Worm (Caenorhabditis elegans): ENCODE measurements around the gene ZK813.4.

- TF ChIP-seq elt-1 (tag; optimal IDR thresholded peaks at IDR 0.05; ENCODE audit: borderline replicate concordance, insufficient read depth) (peak; percentile 96), nhr-237 (tag; optimal IDR thresholded peaks at IDR 0.05) (no peak), ham-2 (GFP tag; optimal IDR thresholded peaks at IDR 0.05) (no peak), nhr-2 (tag; optimal IDR thresholded peaks at IDR 0.05) (no peak), snpc-4 (tag; optimal IDR thresholded peaks at IDR 0.05) (no peak)
These were observed 32.2 kb upstream of the ZK813.4 start for ce11 chrX:3462086-3462485.
